Worm (Caenorhabditis elegans) whole organism, early embryonic: ENCODE measurements around the gene T24C2.3.

Experiments
- ama-1 ChIP-seq: fragments of 150-350 bp; optimal IDR thresholded peaks from 2 replicates; lab custom pipeline; 2014
- ceh-13 ChIP-seq: fragments of 200-800 bp; sonication (Bioruptor generic); optimal IDR thresholded peaks from 2 replicates; lab custom pipeline; 2018; ENCODE audit warnings: mild to moderate bottlenecking, missing genetic modification characterization, missing compliant biosample characterization
- ceh-36 ChIP-seq: sonication (generic microtip); optimal IDR thresholded peaks from 2 replicates; lab custom pipeline; 2016; ENCODE audit warnings: missing genetic modification characterization, inconsistent platforms, missing compliant biosample characterization
- ets-7 ChIP-seq: sonication (generic microtip); optimal IDR thresholded peaks from 2 replicates; lab custom pipeline; 2016; ENCODE audit warnings: missing genotype, missing genetic modification characterization, missing compliant biosample characterization
- flt-1 ChIP-seq: fragments of 200-800 bp; sonication (Bioruptor generic); IDR thresholded peaks from 2 replicates; pipeline ENCODE4 v1.3.6; 2022; ENCODE audit warnings: missing genetic modification characterization, missing compliant biosample characterization
- hmbx-1 ChIP-seq: sonication (generic microtip); optimal IDR thresholded peaks from 2 replicates; lab custom pipeline; 2016; ENCODE audit warnings: mild to moderate bottlenecking, missing genetic modification characterization, missing compliant biosample characterization
- hmg-4 ChIP-seq: fragments of 200-800 bp; sonication (Bioruptor generic); optimal IDR thresholded peaks from 2 replicates; lab custom pipeline; 2018; ENCODE audit warnings: mild to moderate bottlenecking, missing genetic modification characterization, missing compliant biosample characterization
- hnd-1 ChIP-seq: sonication (generic microtip); optimal IDR thresholded peaks from 2 replicates; lab custom pipeline; 2016; ENCODE audit warnings: missing genetic modification characterization, missing compliant biosample characterization
- scrt-1 ChIP-seq: fragments of 200-800 bp; sonication (Bioruptor generic); IDR thresholded peaks from 2 replicates; pipeline ENCODE4 v1.3.6; 2022; ENCODE audit warnings: missing genetic modification characterization, missing compliant biosample characterization
- tbx-11 ChIP-seq: fragments of 200-800 bp; sonication (Bioruptor generic); IDR thresholded peaks from 2 replicates; pipeline ENCODE4 v1.3.6; 2022; ENCODE audit warnings: missing genetic modification characterization, missing compliant biosample characterization

DNA sequence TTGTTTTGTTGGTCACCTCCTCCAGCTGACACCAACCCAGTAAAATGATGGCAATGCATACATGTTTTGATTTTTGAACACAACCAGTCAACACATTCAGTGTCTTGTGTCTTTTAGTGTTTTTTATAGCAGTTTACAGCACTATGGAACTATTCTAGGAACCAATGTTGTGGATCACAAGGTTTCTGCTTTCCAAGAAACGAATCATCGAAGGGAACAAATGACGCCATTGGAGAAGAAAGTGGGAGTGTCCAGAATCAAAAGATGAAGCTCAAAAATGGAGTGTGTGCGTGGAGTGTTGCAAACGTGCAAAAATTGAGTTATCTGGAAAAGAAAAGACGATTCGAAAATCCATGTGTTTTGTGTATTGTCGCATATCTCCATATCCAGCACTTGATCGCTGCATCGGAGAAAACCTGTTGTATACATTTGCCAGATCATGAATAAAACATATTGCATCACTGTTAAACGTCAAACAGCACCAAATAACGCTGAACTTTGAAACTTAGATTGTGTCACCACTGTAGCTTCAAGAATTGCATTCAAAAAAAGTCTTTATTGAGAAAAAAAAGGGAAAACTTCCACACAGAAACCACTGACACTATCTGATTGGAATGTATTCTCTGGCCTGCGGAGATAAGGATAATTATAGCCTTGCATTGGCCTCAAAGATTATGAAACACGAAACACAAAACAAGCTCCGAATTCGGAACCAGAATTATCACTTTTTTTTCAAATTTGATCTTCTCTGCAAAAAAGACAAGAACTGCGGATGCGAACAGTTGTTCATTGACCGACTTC lies 19.2 kb downstream of the T24C2.3 start:
- TF ChIP-seq ets-7 (tag; lab: Kevin White, UChicago) (no peak), ceh-13 (no peak), tbx-11 (no peak), ceh-36 (tag; lab: Kevin White, UChicago) (no peak), ama-1 (no peak), hnd-1 (no peak), flt-1 (GFP tag; lab: Robert Waterston, UW) (no peak), hmg-4 (GFP tag; lab: Kevin White, UChicago) (no peak), hmbx-1 (tag; lab: Kevin White, UChicago) (no peak), scrt-1 (GFP tag; lab: Robert Waterston, UW) (no peak)
